Fruit fly (Drosophila melanogaster) whole organism, prepupa: ENCODE data around the gene Hira.
A peak's percentile ranks its signal among the peaks of the same experiment; 100 is the strongest.

Experiments used
- Blimp-1 ChIP-seq: fragments of 200-800 bp; sonication (Bioruptor generic); optimal IDR thresholded peaks from 3 replicates; lab custom pipeline; 2017; ENCODE audit warnings: missing biosample characterization, missing genetic modification characterization, mild to moderate bottlenecking, moderate library complexity, missing genetic modification reagents
- CG10631 ChIP-seq: fragments of 200-800 bp; sonication (Bioruptor generic); optimal IDR thresholded peaks from 2 replicates; lab custom pipeline; 2016; ENCODE audit warnings: missing biosample characterization, missing genetic modification characterization
- CG10669 ChIP-seq: fragments of 200-800 bp; sonication (Bioruptor generic); optimal IDR thresholded peaks from 3 replicates; lab custom pipeline; 2018; ENCODE audit warnings: missing biosample characterization, mild to moderate bottlenecking, missing genetic modification characterization, moderate library complexity
- CG11294 ChIP-seq: fragments of 200-800 bp; sonication (Bioruptor generic); IDR thresholded peaks from 2 replicates; pipeline ENCODE4 v1.3.6; 2022; ENCODE audit warnings: missing biosample characterization, missing genetic modification characterization
- CG11762 ChIP-seq: fragments of 200-800 bp; sonication (Bioruptor generic); optimal IDR thresholded peaks from 3 replicates; lab custom pipeline; 2016; ENCODE audit warnings: missing biosample characterization, missing genetic modification characterization; ENCODE audit not compliant: insufficient read depth
- CG11902 ChIP-seq: fragments of 200-800 bp; sonication (Bioruptor generic); optimal IDR thresholded peaks from 3 replicates; lab custom pipeline; 2016; ENCODE audit warnings: missing biosample characterization, missing genetic modification characterization
- CG15336 ChIP-seq: fragments of 200-800 bp; sonication (Bioruptor generic); IDR thresholded peaks from 2 replicates; pipeline ENCODE4 v1.3.6; 2022; ENCODE audit warnings: missing biosample characterization, missing genetic modification characterization
- CG1621 ChIP-seq: fragments of 200-800 bp; sonication (Bioruptor generic); optimal IDR thresholded peaks from 3 replicates; lab custom pipeline; 2018; ENCODE audit warnings: missing biosample characterization, mild to moderate bottlenecking, missing genetic modification characterization
- CG16779 ChIP-seq: fragments of 200-800 bp; sonication (Bioruptor generic); optimal IDR thresholded peaks from 3 replicates; lab custom pipeline; 2017; ENCODE audit warnings: missing biosample characterization, mild to moderate bottlenecking, missing genetic modification characterization
- CG3032 ChIP-seq: fragments of 200-800 bp; optimal IDR thresholded peaks from 2 replicates; lab custom pipeline; 2019; ENCODE audit warnings: missing biosample characterization, mild to moderate bottlenecking, missing genetic modification characterization, moderate library complexity
- CG31627 ChIP-seq: fragments of 200-800 bp; sonication (Bioruptor generic); optimal IDR thresholded peaks from 3 replicates; lab custom pipeline; 2016; ENCODE audit warnings: missing biosample characterization, missing genetic modification characterization
- CG32006 ChIP-seq: fragments of 200-800 bp; sonication (Bioruptor generic); optimal IDR thresholded peaks from 3 replicates; lab custom pipeline; 2017; ENCODE audit warnings: missing biosample characterization, mild to moderate bottlenecking, missing genetic modification characterization
- CG3919 ChIP-seq: fragments of 200-800 bp; sonication (Bioruptor generic); optimal IDR thresholded peaks from 3 replicates; lab custom pipeline; 2016; ENCODE audit warnings: missing biosample characterization, missing genetic modification characterization
- CG4318 ChIP-seq: fragments of 200-800 bp; sonication (Bioruptor generic); optimal IDR thresholded peaks from 3 replicates; lab custom pipeline; 2017; ENCODE audit warnings: missing biosample characterization, mild to moderate bottlenecking, missing genetic modification characterization
- CG6163 ChIP-seq: fragments of 200-800 bp; sonication (Bioruptor generic); IDR thresholded peaks from 3 replicates; pipeline ENCODE4 v1.3.6; 2022; ENCODE audit warnings: missing biosample characterization, missing genetic modification characterization
- CG6276 ChIP-seq: fragments of 200-800 bp; sonication (Bioruptor generic); optimal IDR thresholded peaks from 2 replicates; lab custom pipeline; 2017; ENCODE audit warnings: missing biosample characterization, mild to moderate bottlenecking, missing genetic modification characterization
- CG6808 ChIP-seq: fragments of 200-800 bp; sonication (Bioruptor generic); optimal IDR thresholded peaks from 3 replicates; lab custom pipeline; 2017; ENCODE audit warnings: missing biosample characterization, missing genetic modification characterization, mild to moderate bottlenecking, moderate library complexity, missing genetic modification reagents
- CG6854 ChIP-seq: fragments of 200-800 bp; sonication (Bioruptor generic); optimal IDR thresholded peaks from 2 replicates; lab custom pipeline; 2017; ENCODE audit warnings: missing biosample characterization, mild to moderate bottlenecking, missing genetic modification characterization
- CG7368 ChIP-seq: fragments of 200-800 bp; sonication (Bioruptor generic); optimal IDR thresholded peaks from 3 replicates; lab custom pipeline; 2016; ENCODE audit warnings: missing biosample characterization, missing genetic modification characterization
- CG8119 ChIP-seq: fragments of 200-800 bp; sonication (Bioruptor generic); IDR thresholded peaks from 3 replicates; pipeline ENCODE4 v1.3.6; 2022; ENCODE audit warnings: missing biosample characterization, missing genetic modification characterization
- CG8319 ChIP-seq: fragments of 200-800 bp; sonication (Bioruptor generic); optimal IDR thresholded peaks from 3 replicates; lab custom pipeline; 2016; ENCODE audit warnings: missing biosample characterization, missing genetic modification characterization
- CG8632 ChIP-seq: fragments of 200-800 bp; sonication (Bioruptor generic); optimal IDR thresholded peaks from 3 replicates; lab custom pipeline; 2016; ENCODE audit warnings: missing biosample characterization, missing genetic modification characterization
- CG9139 ChIP-seq: fragments of 200-800 bp; sonication (Bioruptor generic); optimal IDR thresholded peaks from 3 replicates; lab custom pipeline; 2017; ENCODE audit warnings: missing biosample characterization, mild to moderate bottlenecking, missing genetic modification characterization
- Eip75B ChIP-seq: fragments of 200-800 bp; sonication (Bioruptor generic); optimal IDR thresholded peaks from 3 replicates; lab custom pipeline; 2016; ENCODE audit warnings: missing biosample characterization, missing genetic modification characterization
- Eip78C ChIP-seq: fragments of 200-800 bp; sonication (Bioruptor generic); peaks from one replicate; lab custom pipeline; 2016; ENCODE audit warnings: missing biosample characterization, missing genetic modification characterization
- Eip93F ChIP-seq: fragments of 200-800 bp; sonication (Bioruptor generic); optimal IDR thresholded peaks from 2 replicates; lab custom pipeline; 2016; ENCODE audit warnings: missing biosample characterization, mild to moderate bottlenecking, missing genetic modification characterization
- Ets21C ChIP-seq: fragments of 200-800 bp; sonication (Bioruptor generic); optimal IDR thresholded peaks from 3 replicates; lab custom pipeline; 2016; ENCODE audit warnings: missing biosample characterization, missing genetic modification characterization
- Ets96B ChIP-seq: fragments of 200-800 bp; optimal IDR thresholded peaks from 2 replicates; lab custom pipeline; 2019; ENCODE audit warnings: missing biosample characterization, mild to moderate bottlenecking, missing genetic modification characterization, moderate library complexity
- Hr38 ChIP-seq: sonication (Bioruptor generic); optimal IDR thresholded peaks from 2 replicates; lab custom pipeline; 2016; ENCODE audit warnings: missing biosample characterization, missing genetic modification characterization
- Hr39 ChIP-seq: fragments of 200-800 bp; sonication (Bioruptor generic); optimal IDR thresholded peaks from 2 replicates; lab custom pipeline; 2016; ENCODE audit warnings: missing biosample characterization, missing genetic modification characterization
- Hr4 ChIP-seq: fragments of 200-800 bp; sonication (Bioruptor generic); optimal IDR thresholded peaks from 3 replicates; lab custom pipeline; 2016; ENCODE audit warnings: missing biosample characterization, missing genetic modification characterization
- Lpt ChIP-seq: fragments of 200-800 bp; sonication (Bioruptor generic); optimal IDR thresholded peaks from 3 replicates; lab custom pipeline; 2016; ENCODE audit warnings: missing biosample characterization, missing genetic modification characterization
- Met ChIP-seq: fragments of 200-800 bp; sonication (Bioruptor generic); optimal IDR thresholded peaks from 3 replicates; lab custom pipeline; 2016; ENCODE audit warnings: missing biosample characterization, missing genetic modification characterization
- Smox ChIP-seq: fragments of 200-800 bp; sonication (Bioruptor generic); optimal IDR thresholded peaks from 3 replicates; lab custom pipeline; 2016; ENCODE audit warnings: missing biosample characterization, missing genetic modification characterization
- Sox102F ChIP-seq: fragments of 200-800 bp; sonication (Bioruptor generic); optimal IDR thresholded peaks from 2 replicates; lab custom pipeline; 2016; ENCODE audit warnings: missing biosample characterization, mild to moderate bottlenecking, missing genetic modification characterization
- Sox14 ChIP-seq: fragments of 200-800 bp; sonication (Bioruptor generic); optimal IDR thresholded peaks from 3 replicates; lab custom pipeline; 2016; ENCODE audit warnings: missing biosample characterization, missing genetic modification characterization
- achi ChIP-seq: fragments of 200-800 bp; sonication (Bioruptor generic); optimal IDR thresholded peaks from 3 replicates; lab custom pipeline; 2016; ENCODE audit warnings: missing biosample characterization, missing genetic modification characterization
- acj6 ChIP-seq: fragments of 200-800 bp; sonication (Bioruptor generic); optimal IDR thresholded peaks from 3 replicates; lab custom pipeline; 2016; ENCODE audit warnings: missing biosample characterization, missing genetic modification characterization
- cyc ChIP-seq: fragments of 200-800 bp; sonication (Bioruptor generic); optimal IDR thresholded peaks from 3 replicates; lab custom pipeline; 2016; ENCODE audit warnings: missing biosample characterization, missing genetic modification characterization
- dac ChIP-seq: fragments of 200-800 bp; sonication (Bioruptor generic); optimal IDR thresholded peaks from 2 replicates; lab custom pipeline; 2017; ENCODE audit warnings: missing biosample characterization, mild to moderate bottlenecking, missing genetic modification characterization
- dsx ChIP-seq: fragments of 200-800 bp; optimal IDR thresholded peaks from 3 replicates; lab custom pipeline; 2019; ENCODE audit warnings: missing biosample characterization, mild to moderate bottlenecking, missing genetic modification characterization, moderate library complexity; ENCODE audit not compliant: poor library complexity, severe bottlenecking
- esn ChIP-seq: fragments of 200-800 bp; sonication (Bioruptor generic); optimal IDR thresholded peaks from 2 replicates; lab custom pipeline; 2016; ENCODE audit warnings: missing biosample characterization, mild to moderate bottlenecking, missing genetic modification characterization, moderate library complexity
- fd59A ChIP-seq: fragments of 200-800 bp; sonication (Bioruptor generic); optimal IDR thresholded peaks from 2 replicates; lab custom pipeline; 2017; ENCODE audit warnings: missing biosample characterization, mild to moderate bottlenecking, missing genetic modification characterization, missing genetic modification reagents
- fd85E ChIP-seq: fragments of 200-800 bp; sonication (Bioruptor generic); optimal IDR thresholded peaks from 3 replicates; lab custom pipeline; 2016; ENCODE audit warnings: missing biosample characterization, missing genetic modification characterization
- fkh ChIP-seq: fragments of 200-800 bp; sonication (Bioruptor generic); optimal IDR thresholded peaks from 3 replicates; lab custom pipeline; 2017; ENCODE audit warnings: missing biosample characterization, mild to moderate bottlenecking, missing genetic modification characterization, moderate library complexity
- lz ChIP-seq: fragments of 200-800 bp; sonication (Bioruptor generic); optimal IDR thresholded peaks from 3 replicates; lab custom pipeline; 2016; ENCODE audit warnings: missing biosample characterization, missing genetic modification characterization
- net ChIP-seq: fragments of 200-800 bp; sonication (Bioruptor generic); optimal IDR thresholded peaks from 3 replicates; lab custom pipeline; 2016; ENCODE audit warnings: missing biosample characterization, missing genetic modification characterization
- pdm3 ChIP-seq: fragments of 200-800 bp; sonication (Bioruptor generic); optimal IDR thresholded peaks from 3 replicates; lab custom pipeline; 2016; ENCODE audit warnings: missing biosample characterization, missing genetic modification characterization
- salr ChIP-seq, 2 experiments: fragments of 200-800 bp; sonication (Bioruptor generic); optimal IDR thresholded peaks; 3 replicates each; lab custom pipeline; 2016 to 2018; ENCODE audit warnings: missing biosample characterization in 2 of 2, missing genetic modification characterization in 2 of 2, mild to moderate bottlenecking in 1 of 2
- spab ChIP-seq: fragments of 200-800 bp; sonication (Bioruptor generic); optimal IDR thresholded peaks from 2 replicates; lab custom pipeline; 2017; ENCODE audit warnings: missing biosample characterization, mild to moderate bottlenecking, missing genetic modification characterization, missing genetic modification reagents
- svp ChIP-seq: fragments of 200-800 bp; sonication (Bioruptor generic); peaks from one replicate; lab custom pipeline; 2016; ENCODE audit warnings: missing biosample characterization, missing genetic modification characterization
- vri ChIP-seq: fragments of 200-800 bp; sonication (Bioruptor generic); optimal IDR thresholded peaks from 3 replicates; lab custom pipeline; 2016; ENCODE audit warnings: missing biosample characterization, mild to moderate bottlenecking, missing genetic modification characterization

Hira gene

dm6 chrX:7690683-7691082, 31.2 kb upstream of the Hira start:
- TF ChIP-seq Ets21C: no peak
- TF ChIP-seq CG8632 (GFP tag; lab: Kevin White, UChicago): no peak
- peak; percentile 26 for TF ChIP-seq esn
- TF ChIP-seq Met (GFP tag; lab: Kevin White, UChicago): no peak
- TF ChIP-seq CG16779 (tag; lab: Kevin White, UChicago): no peak
- no peak for TF ChIP-seq CG3032 (tag; lab: Kevin White, UChicago)
- TF ChIP-seq CG6808: no peak
- no peak; the same call in 1 of the 2 replicates for TF ChIP-seq CG11294 (GFP tag; lab: Robert Waterston, UW)
- no peak for TF ChIP-seq Eip75B (GFP tag; lab: Kevin White, UChicago)
- no peak for TF ChIP-seq dsx
- no peak for TF ChIP-seq Hr38 (GFP tag; lab: Kevin White, UChicago)
- no peak for TF ChIP-seq spab
- no peak for TF ChIP-seq CG7368 (GFP tag; lab: Kevin White, UChicago)
- no peak for TF ChIP-seq pdm3 (GFP tag; lab: Kevin White, UChicago)
- TF ChIP-seq Hr4 (GFP tag; lab: Kevin White, UChicago): no peak
- TF ChIP-seq fd59A (GFP tag; lab: Kevin White, UChicago): no peak
- TF ChIP-seq CG4318 (GFP tag; lab: Kevin White, UChicago): no peak
- no peak for TF ChIP-seq fd85E (GFP tag; lab: Kevin White, UChicago)
- TF ChIP-seq Lpt (GFP tag; lab: Kevin White, UChicago): no peak
- TF ChIP-seq vri (GFP tag; lab: Kevin White, UChicago): peak; percentile 44
- no peak for TF ChIP-seq CG6276 (GFP tag; lab: Kevin White, UChicago)
- TF ChIP-seq salr (GFP tag; optimal IDR thresholded peaks at IDR 0.05; lab: Kevin White, UChicago): no peak
- TF ChIP-seq CG9139: no peak
- no peak for TF ChIP-seq CG1621 (tag; lab: Kevin White, UChicago)
- TF ChIP-seq CG11762 (GFP tag; lab: Kevin White, UChicago): no peak
- TF ChIP-seq CG32006 (GFP tag; lab: Kevin White, UChicago): no peak
- no peak for TF ChIP-seq achi
- TF ChIP-seq Eip93F (GFP tag; lab: Kevin White, UChicago): no peak
- TF ChIP-seq acj6 (GFP tag; lab: Kevin White, UChicago): no peak
- TF ChIP-seq CG6163 (GFP tag; lab: Robert Waterston, UW): no peak
- peak; percentile 25 for TF ChIP-seq Eip78C (GFP tag; lab: Kevin White, UChicago)
- TF ChIP-seq cyc (GFP tag; lab: Kevin White, UChicago): no peak
- no peak for TF ChIP-seq CG10631 (GFP tag; lab: Kevin White, UChicago)
- TF ChIP-seq CG15336 (GFP tag; lab: Robert Waterston, UW): no peak
- no peak for TF ChIP-seq CG10669 (GFP tag; lab: Kevin White, UChicago)
- no peak for TF ChIP-seq Blimp-1 (GFP tag; lab: Kevin White, UChicago)
- no peak for TF ChIP-seq Sox102F
- TF ChIP-seq CG8319 (GFP tag; lab: Kevin White, UChicago): no peak
- TF ChIP-seq lz (GFP tag; lab: Kevin White, UChicago): no peak
- TF ChIP-seq dac (GFP tag; lab: Kevin White, UChicago): no peak
- TF ChIP-seq CG11902 (GFP tag; lab: Kevin White, UChicago): no peak
- TF ChIP-seq Smox: no peak
- TF ChIP-seq Sox14: peak; percentile 38
- TF ChIP-seq CG31627 (GFP tag; lab: Kevin White, UChicago): no peak
- TF ChIP-seq CG6854 (GFP tag; lab: Kevin White, UChicago): no peak
- TF ChIP-seq net (GFP tag; lab: Kevin White, UChicago): no peak
- TF ChIP-seq Hr39 (GFP tag; lab: Kevin White, UChicago): no peak
- TF ChIP-seq Ets96B (tag; lab: Kevin White, UChicago): no peak
- TF ChIP-seq svp (GFP tag; lab: Kevin White, UChicago): no peak
- peak; percentile 20; the same call in 1 of the 3 replicates for TF ChIP-seq CG8119 (GFP tag; lab: Robert Waterston, UW)
- no peak for TF ChIP-seq CG3919 (GFP tag; lab: Kevin White, UChicago)
- TF ChIP-seq fkh (GFP tag; lab: Kevin White, UChicago): peak; percentile 94
